Worm (Caenorhabditis elegans) whole organism, early embryonic: ENCODE results near the gene lon-2.

Experiments used
- ets-7 ChIP-seq: sonication (generic microtip); optimal IDR thresholded peaks from 2 replicates; lab custom pipeline; 2016; ENCODE audit warnings: missing genotype, missing genetic modification characterization, missing compliant biosample characterization
- tra-4 ChIP-seq: sonication (generic microtip); optimal IDR thresholded peaks from 2 replicates; lab custom pipeline; 2017; ENCODE audit warnings: missing genetic modification characterization, missing compliant biosample characterization

- no peak for TF ChIP-seq tra-4 (tag; lab: Kevin White, UChicago)
- TF ChIP-seq ets-7 (tag; lab: Kevin White, UChicago), result no peak
Measured at ce11 chrX:4704877-4705276, 44.0 kb downstream of the lon-2 start, which contains the start of gene aqp-8.
